Fruit fly (Drosophila melanogaster): ENCODE data around the gene Hus1-like.

Hus1-like gene

dm6 chr3R:4852373-4852860 is 40.5 kb upstream of the Hus1-like start, which contains the start of gene opa:
opa (plus strand) TSS chr3R:4852813.
- peak; percentile 10 for TF ChIP-seq NC2β (GFP tag; optimal IDR thresholded peaks at IDR 0.05)
- TF ChIP-seq chif (GFP tag; optimal IDR thresholded peaks at IDR 0.05): peak in 1 of 2 experiments; percentile 9
- peak; percentile 93 for TF ChIP-seq Elba2 (GFP tag; optimal IDR thresholded peaks at IDR 0.05)
- TF ChIP-seq CG1832 (GFP tag; optimal IDR thresholded peaks at IDR 0.05): peak; percentile 100
- TF ChIP-seq cg (GFP tag; optimal IDR thresholded peaks at IDR 0.05): peak; percentile 31
- TF ChIP-seq CG11504 (tag; optimal IDR thresholded peaks at IDR 0.05): no peak
- TF ChIP-seq CG10366 (GFP tag; IDR thresholded peaks at IDR 0.05): no peak
- TF ChIP-seq CG15073 (GFP tag; optimal IDR thresholded peaks at IDR 0.05): no peak
- no peak for TF ChIP-seq BEAF-32 (GFP tag; optimal IDR thresholded peaks at IDR 0.05)
- peak; percentile 96 for TF ChIP-seq ewg (GFP tag; optimal IDR thresholded peaks at IDR 0.05)
- no peak for TF ChIP-seq CG15514 (GFP tag; optimal IDR thresholded peaks at IDR 0.05)
- peak; percentile 6 for TF ChIP-seq ac (GFP tag; optimal IDR thresholded peaks at IDR 0.05)
- TF ChIP-seq sna (GFP tag; IDR thresholded peaks at IDR 0.05; ENCODE audit: partially characterized antibody): 0 out of 2 replicates have a peak, but pooled peaks have one; percentile 21
- no peak for TF ChIP-seq CG12155 (GFP tag; optimal IDR thresholded peaks at IDR 0.05)
- TF ChIP-seq H2.0 (GFP tag; IDR thresholded peaks at IDR 0.05): no peak
- no peak for TF ChIP-seq pan (optimal IDR thresholded peaks at IDR 0.05)
- TF ChIP-seq pan (GFP tag; optimal IDR thresholded peaks at IDR 0.05 in 1 of 2, IDR thresholded peaks at IDR 0.05 in 1 of 2): no peak
- no peak for TF ChIP-seq CG14014 (GFP tag; IDR thresholded peaks at IDR 0.05)
- TF ChIP-seq bbx (GFP tag; IDR thresholded peaks at IDR 0.05; ENCODE audit: partially characterized antibody): peak; percentile 58
- no peak for TF ChIP-seq D19B (GFP tag; optimal IDR thresholded peaks at IDR 0.05)
- peak; percentile 100 for TF ChIP-seq Nf-YC (tag; optimal IDR thresholded peaks at IDR 0.05)
- no peak for TF ChIP-seq MESR4 (GFP tag; optimal IDR thresholded peaks at IDR 0.05)
- TF ChIP-seq CG42726 (GFP tag; IDR thresholded peaks at IDR 0.05; ENCODE audit: partially characterized antibody): peak; percentile 54
- TF ChIP-seq corto (GFP tag; optimal IDR thresholded peaks at IDR 0.05): no peak
- 0 out of 3 replicates have a peak, but pooled peaks have one; percentile 44 for TF ChIP-seq sr (GFP tag; IDR thresholded peaks at IDR 0.05)
- TF ChIP-seq so (GFP tag; IDR thresholded peaks at IDR 0.05): peak; percentile 39; the same call in 1 of the 3 replicates
- no peak for TF ChIP-seq CG16779 (GFP tag; IDR thresholded peaks at IDR 0.05)
- TF ChIP-seq HmgZ (tag; optimal IDR thresholded peaks at IDR 0.05): peak; percentile 60
- peak; percentile 75 for TF ChIP-seq phol (tag; optimal IDR thresholded peaks at IDR 0.05)
- TF ChIP-seq Dp (GFP tag; optimal IDR thresholded peaks at IDR 0.05): no peak
- peak; percentile 81 for TF ChIP-seq CoRest (tag; optimal IDR thresholded peaks at IDR 0.05)
- no peak for TF ChIP-seq Spps (tag; optimal IDR thresholded peaks at IDR 0.05)
- no peak for TF ChIP-seq fd3F (GFP tag; optimal IDR thresholded peaks at IDR 0.05)
- peak; percentile 43 to 75 for TF ChIP-seq tll (GFP tag; optimal IDR thresholded peaks at IDR 0.05)
- TF ChIP-seq lov (optimal IDR thresholded peaks at IDR 0.05): no peak
- TF ChIP-seq lov (GFP tag; IDR thresholded peaks at IDR 0.05): 0 out of 3 replicates have a peak, but pooled peaks have one; percentile 6
- no peak for TF ChIP-seq lab (GFP tag; optimal IDR thresholded peaks at IDR 0.05)
- peak; percentile 27; the same call in 1 of the 2 replicates for TF ChIP-seq CG4360 (GFP tag; IDR thresholded peaks at IDR 0.05)
- peak; percentile 28 for TF ChIP-seq nmo (GFP tag; optimal IDR thresholded peaks at IDR 0.05)
- peak; percentile 67 for TF ChIP-seq CG34224 (GFP tag; IDR thresholded peaks at IDR 0.05; ENCODE audit: partially characterized antibody)
- TF ChIP-seq CG16815 (GFP tag; optimal IDR thresholded peaks at IDR 0.05): no peak
- no peak for TF ChIP-seq CG11695 (GFP tag; IDR thresholded peaks at IDR 0.05)
- TF ChIP-seq CG1602 (GFP tag; optimal IDR thresholded peaks at IDR 0.05): no peak
- no peak for TF ChIP-seq gro (GFP tag; optimal IDR thresholded peaks at IDR 0.05)
- no peak for TF ChIP-seq CG3838 (GFP tag; optimal IDR thresholded peaks at IDR 0.05)
- TF ChIP-seq CG10321 (GFP tag; IDR thresholded peaks at IDR 0.05): peak; percentile 99
- TF ChIP-seq E2f1 (GFP tag; IDR thresholded peaks at IDR 0.05): no peak
- no peak for TF ChIP-seq Chrac-16 (GFP tag; optimal IDR thresholded peaks at IDR 0.05)
- TF ChIP-seq zen2 (GFP tag; IDR thresholded peaks at IDR 0.05; ENCODE audit: partially characterized antibody): 0 out of 3 replicates have a peak, but pooled peaks have one; percentile 15
